Fruit fly (Drosophila melanogaster): ENCODE results near the gene Hmgcr.

Gene Hmgcr

dm6 chr3R:23783961-23784360 is 50.8 kb downstream of the Hmgcr start (continued):
- TF ChIP-seq D (optimal IDR thresholded peaks at IDR 0.05) (no peak), D (GFP tag; optimal IDR thresholded peaks at IDR 0.05) (peak; percentile 88), CG6813 (GFP tag; optimal IDR thresholded peaks at IDR 0.05) (peak; percentile 59), CG8924 (tag; optimal IDR thresholded peaks at IDR 0.05) (peak; percentile 72), Dp (GFP tag; optimal IDR thresholded peaks at IDR 0.05) (no peak), CG30403 (GFP tag; optimal IDR thresholded peaks at IDR 0.05) (peak; percentile 70), ewg (GFP tag; optimal IDR thresholded peaks at IDR 0.05) (peak; percentile 70), CG15073 (GFP tag; optimal IDR thresholded peaks at IDR 0.05) (no peak), dmrt11E (tag; optimal IDR thresholded peaks at IDR 0.05) (peak; percentile 93), CG12769 (tag; optimal IDR thresholded peaks at IDR 0.05) (peak; percentile 31), eve (GFP tag; optimal IDR thresholded peaks at IDR 0.05) (no peak), aop (GFP tag; IDR thresholded peaks at IDR 0.05) (no peak), sima (GFP tag; optimal IDR thresholded peaks at IDR 0.05) (no peak), CG32532 (GFP tag; IDR thresholded peaks at IDR 0.05) (peak; percentile 45; the same call in 1 of the 2 replicates), CHES-1-like (GFP tag; optimal IDR thresholded peaks at IDR 0.05) (peak; percentile 13), stc (GFP tag; IDR thresholded peaks at IDR 0.05) (peak; percentile 80), CG12942 (GFP tag; optimal IDR thresholded peaks at IDR 0.05) (peak; percentile 24), CG6272 (GFP tag; IDR thresholded peaks at IDR 0.05) (0 out of 2 replicates have a peak, but pooled peaks have one; percentile 33), Nf-YA (GFP tag; IDR thresholded peaks at IDR 0.05) (peak; percentile 44; the same call in 1 of the 2 replicates), CG18764 (GFP tag; optimal IDR thresholded peaks at IDR 0.05) (peak; percentile 57), crol (GFP tag; IDR thresholded peaks at IDR 0.05) (no peak), gfzf (GFP tag; optimal IDR thresholded peaks at IDR 0.05) (no peak), CG17568 (GFP tag; optimal IDR thresholded peaks at IDR 0.05) (peak; percentile 43), CG14860 (GFP tag; IDR thresholded peaks at IDR 0.05; ENCODE audit: partially characterized antibody) (no peak), CG3726 (GFP tag; IDR thresholded peaks at IDR 0.05) (peak; percentile 77; the same call in 2 of the 3 replicates), CG2129 (GFP tag; IDR thresholded peaks at IDR 0.05; ENCODE audit: partially characterized antibody) (no peak), luna (GFP tag; optimal IDR thresholded peaks at IDR 0.05) (no peak), gcm (GFP tag; optimal IDR thresholded peaks at IDR 0.05) (peak; percentile 66), CkIIα-i1 (GFP tag; IDR thresholded peaks at IDR 0.05) (no peak), Lpt (GFP tag; optimal IDR thresholded peaks at IDR 0.05) (no peak), tap (tag; optimal IDR thresholded peaks at IDR 0.05) (peak; percentile 45), nmo (GFP tag; optimal IDR thresholded peaks at IDR 0.05) (peak; percentile 93), ftz-f1 (GFP tag; optimal IDR thresholded peaks at IDR 0.05) (no peak), CG11504 (tag; optimal IDR thresholded peaks at IDR 0.05) (peak; percentile 82), slp2 (GFP tag; optimal IDR thresholded peaks at IDR 0.05) (peak; percentile 50), Hand (GFP tag; optimal IDR thresholded peaks at IDR 0.05) (no peak), CG1529 (GFP tag; optimal IDR thresholded peaks at IDR 0.05) (peak; percentile 83), en (GFP tag; optimal IDR thresholded peaks at IDR 0.05) (peak; percentile 17), CG7928 (GFP tag; optimal IDR thresholded peaks at IDR 0.05) (no peak), E2f1 (GFP tag; IDR thresholded peaks at IDR 0.05) (peak; percentile 66), cwo (GFP tag; optimal IDR thresholded peaks at IDR 0.05) (peak; percentile 43), CoRest (tag; optimal IDR thresholded peaks at IDR 0.05) (peak; percentile 82), sisA (GFP tag; IDR thresholded peaks at IDR 0.05) (peak; percentile 79), BtbVII (GFP tag; optimal IDR thresholded peaks at IDR 0.05) (no peak), CG34376 (GFP tag; optimal IDR thresholded peaks at IDR 0.05) (no peak), CG18599 (GFP tag; optimal IDR thresholded peaks at IDR 0.05) (peak; percentile 62), Med (GFP tag) (peak; percentile 89), CG4730 (GFP tag; IDR thresholded peaks at IDR 0.05) (peak; percentile 47; the same call in 1 of the 2 replicates), CG12236 (GFP tag; optimal IDR thresholded peaks at IDR 0.05) (peak; percentile 34), Ets97D (GFP tag; optimal IDR thresholded peaks at IDR 0.05) (peak; percentile 21), CG4820 (GFP tag; optimal IDR thresholded peaks at IDR 0.05) (peak; percentile 81)
